Worm (Caenorhabditis elegans): Measurements from ENCODE around the gene vit-2.

DNA sequence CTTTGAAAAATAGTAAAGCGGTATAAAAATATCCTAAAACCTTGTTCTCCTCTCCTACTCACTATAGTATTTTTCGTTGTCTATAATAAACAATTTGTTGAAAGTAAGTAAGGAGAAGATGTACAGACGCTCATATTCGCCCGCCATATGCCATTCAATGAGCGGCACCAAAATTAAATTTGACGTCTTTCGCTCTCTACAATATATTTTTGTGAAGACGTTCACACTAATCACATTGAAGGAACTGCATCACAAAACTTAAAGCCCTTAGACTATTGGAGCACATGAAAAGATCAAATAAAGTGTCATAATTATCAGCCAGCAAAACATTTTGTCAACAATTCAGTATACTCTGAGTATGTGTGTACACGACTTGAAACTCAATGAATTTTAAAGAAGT, 30.9 kb downstream of the vit-2 start:
- no peak for TF ChIP-seq cog-1 (tag; optimal IDR thresholded peaks at IDR 0.05)
- no peak for TF ChIP-seq ztf-29 (GFP tag; IDR thresholded peaks at IDR 0.05)
- TF ChIP-seq klf-2 (GFP tag; conservative IDR thresholded peaks at IDR 0.05), result no peak
- TF ChIP-seq T22C8.4 (GFP tag; IDR thresholded peaks at IDR 0.05), result no peak
- TF ChIP-seq flt-1 (GFP tag; IDR thresholded peaks at IDR 0.05), result no peak

Measured in whole organism, midembryonic.